Fruit fly (Drosophila melanogaster): ENCODE data around the gene Pkd2.

- no peak for TF ChIP-seq eg (GFP tag; IDR thresholded peaks at IDR 0.05)
- TF ChIP-seq CG11762 (GFP tag; optimal IDR thresholded peaks at IDR 0.05; ENCODE audit: insufficient read depth): no peak
- no peak for TF ChIP-seq CG6276 (GFP tag; optimal IDR thresholded peaks at IDR 0.05)
- no peak for TF ChIP-seq vri (GFP tag; optimal IDR thresholded peaks at IDR 0.05)
- no peak for TF ChIP-seq CG10631 (GFP tag; optimal IDR thresholded peaks at IDR 0.05)
- TF ChIP-seq Eip93F (GFP tag; optimal IDR thresholded peaks at IDR 0.05): no peak
- no peak for TF ChIP-seq achi (GFP tag; optimal IDR thresholded peaks at IDR 0.05)
- no peak for TF ChIP-seq lz (GFP tag; optimal IDR thresholded peaks at IDR 0.05)
- TF ChIP-seq CG16779 (tag; optimal IDR thresholded peaks at IDR 0.05): no peak
- no peak for TF ChIP-seq CG8119 (GFP tag; IDR thresholded peaks at IDR 0.05)
- no peak for TF ChIP-seq fkh (GFP tag; optimal IDR thresholded peaks at IDR 0.05)
- TF ChIP-seq CG10669 (GFP tag; optimal IDR thresholded peaks at IDR 0.05): no peak
- TF ChIP-seq pdm3 (GFP tag; optimal IDR thresholded peaks at IDR 0.05): no peak
- no peak for TF ChIP-seq Hr39 (GFP tag; optimal IDR thresholded peaks at IDR 0.05)
Measured at dm6 chr2L:12435976-12436771, 38.1 kb downstream of the Pkd2 start.
